Worm (Caenorhabditis elegans) whole organism, L4 larva: ENCODE results near the gene Y82E9BL.12.
A peak's percentile ranks its signal among the peaks of the same experiment; 100 is the strongest.

Experiments used
- D1046.2 ChIP-seq: fragments of 200-800 bp; sonication (Bioruptor generic); IDR thresholded peaks from 2 replicates; pipeline ENCODE4 v1.3.6; 2022; ENCODE audit warnings: missing genetic modification characterization, missing compliant biosample characterization
- F10B5.3 ChIP-seq: sonication (generic microtip); optimal IDR thresholded peaks from 2 replicates; lab custom pipeline; 2016; ENCODE audit warnings: mild to moderate bottlenecking, missing genetic modification characterization, missing compliant biosample characterization
- F26F4.8 ChIP-seq: fragments of 200-800 bp; sonication (Bioruptor generic); conservative IDR thresholded peaks from 2 replicates; pipeline ENCODE4 v1.3.6; 2022; ENCODE audit warnings: missing genetic modification characterization, missing compliant biosample characterization
- F49E8.2 ChIP-seq: sonication (generic microtip); optimal IDR thresholded peaks from 2 replicates; lab custom pipeline; 2016; ENCODE audit warnings: missing compliant biosample characterization, mild to moderate bottlenecking, missing genetic modification characterization, borderline replicate concordance
- T26A8.4 ChIP-seq: fragments of 200-800 bp; sonication (Bioruptor generic); IDR thresholded peaks from 2 replicates; pipeline ENCODE4 v1.3.6; 2022; ENCODE audit warnings: missing genetic modification characterization, missing compliant biosample characterization
- Y105C5A.15 ChIP-seq: fragments of 200-800 bp; sonication (Bioruptor generic); IDR thresholded peaks from 2 replicates; pipeline ENCODE4 v1.3.6; 2022; ENCODE audit warnings: missing genetic modification characterization, missing compliant biosample characterization
- Y48G9A.11 ChIP-seq: fragments of 200-800 bp; sonication (Bioruptor generic); IDR thresholded peaks from 2 replicates; pipeline ENCODE4 v1.3.6; 2022; ENCODE audit warnings: missing genetic modification reagents, missing genetic modification characterization, missing compliant biosample characterization
- aha-1 ChIP-seq: fragments of 150-350 bp; peaks from one replicate; lab custom pipeline; 2014; ENCODE audit warnings: missing biosample characterization, missing genetic modification characterization
- aly-2 ChIP-seq: sonication (generic microtip); optimal IDR thresholded peaks from 2 replicates; lab custom pipeline; 2018; ENCODE audit warnings: missing biosample characterization, missing genetic modification characterization
- arid-1 ChIP-seq: fragments of 200-800 bp; sonication (Bioruptor generic); conservative IDR thresholded peaks from 2 replicates; pipeline ENCODE4 v1.3.6; 2022; ENCODE audit warnings: missing genetic modification reagents, missing genetic modification characterization, missing compliant biosample characterization
- attf-4 ChIP-seq: sonication (generic microtip); optimal IDR thresholded peaks from 3 replicates; lab custom pipeline; 2017; ENCODE audit warnings: missing biosample characterization, missing genetic modification characterization
- ceh-28 ChIP-seq: fragments of 150-350 bp; optimal IDR thresholded peaks from 2 replicates; lab custom pipeline; 2014; ENCODE audit warnings: missing biosample characterization, missing genetic modification reagents, missing genetic modification characterization
- ceh-32 ChIP-seq: sonication (generic microtip); optimal IDR thresholded peaks from 2 replicates; lab custom pipeline; 2016; ENCODE audit warnings: mild to moderate bottlenecking, missing genetic modification characterization, missing compliant biosample characterization; ENCODE audit not compliant: poor library complexity
- ceh-44 ChIP-seq: fragments of 200-800 bp; sonication (Bioruptor generic); IDR thresholded peaks from 2 replicates; pipeline ENCODE4 v1.3.6; 2022; ENCODE audit warnings: missing genetic modification reagents, missing genetic modification characterization, missing compliant biosample characterization
- ceh-62 ChIP-seq: sonication (generic microtip); optimal IDR thresholded peaks from 2 replicates; lab custom pipeline; 2017; ENCODE audit warnings: missing biosample characterization, missing genetic modification characterization
- ceh-82 ChIP-seq: sonication (generic microtip); optimal IDR thresholded peaks from 2 replicates; lab custom pipeline; 2017; ENCODE audit warnings: missing biosample characterization, missing genetic modification characterization
- ces-1 ChIP-seq: fragments of 150-350 bp; sonication (generic microtip); optimal IDR thresholded peaks from 4 replicates; lab custom pipeline; 2014; ENCODE audit warnings: missing biosample characterization, missing genetic modification reagents, missing genetic modification characterization
- cey-2 ChIP-seq: sonication (generic microtip); optimal IDR thresholded peaks from 3 replicates; lab custom pipeline; 2017; ENCODE audit warnings: missing genetic modification characterization, mild to moderate bottlenecking, missing compliant biosample characterization, antibody characterized with exemption, borderline replicate concordance; ENCODE audit not compliant: insufficient read depth
- daf-16 ChIP-seq, 3 experiments: sonication (generic microtip); optimal IDR thresholded peaks; 2 replicates each; lab custom pipeline; 2016 to 2017; ENCODE audit warnings: missing genetic modification characterization in 3 of 3, missing genetic modification reagents in 3 of 3, mild to moderate bottlenecking in 2 of 3, missing compliant biosample characterization in 2 of 3, missing biosample characterization in 1 of 3, moderate library complexity in 1 of 3
- daf-19 ChIP-seq: fragments of 200-800 bp; sonication (Bioruptor generic); conservative IDR thresholded peaks from 2 replicates; pipeline ENCODE4 v1.3.6; 2022; ENCODE audit warnings: missing genetic modification characterization, missing compliant biosample characterization
- dmd-6 ChIP-seq: fragments of 200-800 bp; sonication (Bioruptor generic); IDR thresholded peaks from 2 replicates; pipeline ENCODE4 v1.3.6; 2022; ENCODE audit warnings: missing genetic modification reagents, missing genetic modification characterization, missing compliant biosample characterization
- dmd-8 ChIP-seq: fragments of 200-800 bp; sonication (Bioruptor generic); IDR thresholded peaks from 2 replicates; pipeline ENCODE4 v1.3.6; 2022; ENCODE audit warnings: missing genetic modification characterization, missing compliant biosample characterization
- fkh-10 ChIP-seq: fragments of 150-350 bp; optimal IDR thresholded peaks from 2 replicates; lab custom pipeline; 2014; ENCODE audit warnings: missing biosample characterization, missing genetic modification reagents, missing genetic modification characterization
- hlh-11 ChIP-seq: fragments of 200-800 bp; sonication (Bioruptor generic); optimal IDR thresholded peaks from 2 replicates; lab custom pipeline; 2018; ENCODE audit warnings: mild to moderate bottlenecking, missing genetic modification characterization, missing compliant biosample characterization
- hlh-30 ChIP-seq: sonication (generic microtip); optimal IDR thresholded peaks from 2 replicates; lab custom pipeline; 2017; ENCODE audit warnings: antibody characterized with exemption, mild to moderate bottlenecking, missing genetic modification characterization, missing compliant biosample characterization; ENCODE audit not compliant: insufficient read depth
- hmg-1.1 ChIP-seq: fragments of 200-800 bp; sonication (Bioruptor generic); IDR thresholded peaks from 2 replicates; pipeline ENCODE4 v1.3.6; 2022; ENCODE audit warnings: missing genetic modification reagents, missing genetic modification characterization, missing compliant biosample characterization
- lim-7 ChIP-seq: fragments of 200-800 bp; sonication (Bioruptor generic); IDR thresholded peaks from 2 replicates; pipeline ENCODE4 v1.3.6; 2022; ENCODE audit warnings: missing genetic modification characterization, missing compliant biosample characterization
- lin-15B ChIP-seq: fragments of 150-350 bp; sonication (generic microtip); optimal IDR thresholded peaks from 3 replicates; lab custom pipeline; 2014; ENCODE audit warnings: missing biosample characterization, missing genetic modification characterization
- lin-29 ChIP-seq: fragments of 200-800 bp; sonication (Bioruptor generic); IDR thresholded peaks from 2 replicates; pipeline ENCODE4 v1.3.6; 2022; ENCODE audit warnings: missing genetic modification reagents, missing genetic modification characterization, missing compliant biosample characterization
- lir-3 ChIP-seq: sonication (generic microtip); optimal IDR thresholded peaks from 2 replicates; lab custom pipeline; 2016; ENCODE audit warnings: mild to moderate bottlenecking, missing genetic modification characterization, missing compliant biosample characterization
- lsy-2 ChIP-seq, 2 experiments: fragments of 150-350 bp in 1 of 2; sonication (generic microtip) in 1 of 2; optimal IDR thresholded peaks; 2 replicates each; lab custom pipeline; 2014 to 2017; ENCODE audit warnings: missing biosample characterization in 2 of 2, missing genetic modification characterization in 2 of 2
- madf-9 ChIP-seq: fragments of 200-800 bp; sonication (Bioruptor generic); conservative IDR thresholded peaks from 2 replicates; pipeline ENCODE4 v1.3.6; 2022; ENCODE audit warnings: missing genetic modification reagents, missing genetic modification characterization, missing compliant biosample characterization
- mdt-29 ChIP-seq: fragments of 200-800 bp; sonication (Bioruptor generic); IDR thresholded peaks from 2 replicates; pipeline ENCODE4 v1.3.6; 2022; ENCODE audit warnings: missing genetic modification reagents, missing genetic modification characterization, missing compliant biosample characterization
- mep-1 ChIP-seq: fragments of 150-350 bp; sonication (generic microtip); optimal IDR thresholded peaks from 3 replicates; lab custom pipeline; 2014; ENCODE audit warnings: missing biosample characterization, missing genetic modification characterization
- nhr-11 ChIP-seq: fragments of 150-350 bp; optimal IDR thresholded peaks from 2 replicates; lab custom pipeline; 2014; ENCODE audit warnings: missing biosample characterization, missing genetic modification characterization
- pha-4 ChIP-seq, 2 experiments: fragments of 150-350 bp in 1 of 2; fragments of 200-800 bp in 1 of 2; sonication (Bioruptor generic) in 1 of 2; IDR thresholded peaks in 1 of 2; optimal IDR thresholded peaks in 1 of 2; 2 replicates each; pipeline versions ENCODE4 v1.3.6 to Lab custom; 2014 to 2022; ENCODE audit warnings: missing genetic modification characterization in 2 of 2, missing genetic modification reagents in 2 of 2, missing biosample characterization in 1 of 2, missing compliant biosample characterization in 1 of 2
- php-3 ChIP-seq: fragments of 200-800 bp; sonication (Bioruptor generic); IDR thresholded peaks from 2 replicates; pipeline ENCODE4 v1.3.6; 2022; ENCODE audit warnings: missing genetic modification reagents, missing genetic modification characterization, missing compliant biosample characterization
- rbr-2 ChIP-seq: sonication (generic microtip); optimal IDR thresholded peaks from 2 replicates; lab custom pipeline; 2016; ENCODE audit warnings: missing genotype, missing genetic modification characterization, missing compliant biosample characterization
- sdz-12 ChIP-seq: fragments of 200-800 bp; sonication (Bioruptor generic); optimal IDR thresholded peaks from 2 replicates; lab custom pipeline; 2018; ENCODE audit warnings: mild to moderate bottlenecking, missing genetic modification characterization, missing compliant biosample characterization
- skn-1 ChIP-seq: fragments of 150-350 bp; optimal IDR thresholded peaks from 2 replicates; lab custom pipeline; 2014; ENCODE audit warnings: missing biosample characterization, missing genetic modification characterization
- snpc-4 ChIP-seq: fragments of 150-350 bp; optimal IDR thresholded peaks from 2 replicates; lab custom pipeline; 2014; ENCODE audit warnings: missing biosample characterization, missing genetic modification characterization
- spr-1 ChIP-seq: sonication (generic microtip); optimal IDR thresholded peaks from 2 replicates; lab custom pipeline; 2016; ENCODE audit warnings: mild to moderate bottlenecking, missing genetic modification characterization, missing compliant biosample characterization
- unc-130 ChIP-seq: sonication (generic microtip); optimal IDR thresholded peaks from 2 replicates; lab custom pipeline; 2016; ENCODE audit warnings: missing genetic modification reagents, missing genetic modification characterization, missing compliant biosample characterization
- zag-1 ChIP-seq: fragments of 150-350 bp; optimal IDR thresholded peaks from 2 replicates; lab custom pipeline; 2014; ENCODE audit warnings: missing biosample characterization, missing genetic modification characterization
- zfp-2 ChIP-seq: sonication (generic microtip); optimal IDR thresholded peaks from 2 replicates; lab custom pipeline; 2016; ENCODE audit warnings: mild to moderate bottlenecking, missing genetic modification characterization, missing compliant biosample characterization
- zip-11 ChIP-seq: fragments of 200-800 bp; sonication (Bioruptor generic); IDR thresholded peaks from 2 replicates; pipeline ENCODE4 v1.3.6; 2022; ENCODE audit warnings: missing genetic modification characterization, missing compliant biosample characterization
- ztf-7 ChIP-seq: fragments of 150-350 bp; optimal IDR thresholded peaks from 2 replicates; lab custom pipeline; 2014; ENCODE audit warnings: missing biosample characterization, missing genetic modification characterization

Y82E9BL.12 gene

DNA sequence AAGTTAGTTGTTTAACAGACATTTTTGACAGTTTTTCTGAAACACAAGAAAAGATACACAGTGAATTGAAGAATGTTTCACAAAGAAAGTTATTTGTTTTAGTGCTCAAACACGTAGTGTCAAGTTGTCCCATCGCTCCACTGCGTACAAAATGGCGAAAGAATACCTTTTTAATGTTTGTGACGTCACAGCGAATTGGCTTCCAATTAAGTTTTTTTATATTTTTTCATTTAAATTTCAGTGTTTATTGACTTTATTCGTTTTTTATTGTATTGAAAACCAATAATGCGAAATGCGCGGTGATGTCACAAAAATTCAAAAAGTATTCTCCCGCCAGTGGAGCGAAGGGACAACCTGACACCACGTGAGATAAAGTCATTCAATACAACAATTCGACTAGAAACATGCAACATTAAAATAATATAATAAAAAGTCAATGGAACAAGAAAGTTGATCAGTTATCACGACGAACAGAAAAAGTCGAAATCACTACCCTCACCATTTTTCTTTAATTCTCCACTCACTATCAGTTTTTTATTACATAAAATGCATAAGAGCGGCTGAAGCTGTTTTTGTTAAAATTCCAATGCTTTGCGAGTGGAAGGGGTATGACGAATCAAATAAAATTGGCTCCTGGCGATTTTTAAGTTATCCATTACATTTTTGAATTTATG is 35.2 kb upstream of the Y82E9BL.12 start, which contains the start of gene fbxa-29 (continued):
- TF ChIP-seq spr-1 (no peak), daf-19 (GFP tag; lab: Robert Waterston, UW) (no peak), ces-1 (GFP tag; lab: Kevin White, UChicago) (no peak), Y48G9A.11 (GFP tag; lab: Robert Waterston, UW) (no peak), sdz-12 (GFP tag; lab: Kevin White, UChicago) (no peak), hlh-11 (tag; lab: Kevin White, UChicago) (no peak), lir-3 (tag; lab: Kevin White, UChicago) (no peak), lim-7 (GFP tag; lab: Robert Waterston, UW) (no peak), dmd-6 (0 out of 2 replicates have a peak, but pooled peaks have one; percentile 10), rbr-2 (tag; lab: Kevin White, UChicago) (no peak), madf-9 (no peak), unc-130 (no peak), T26A8.4 (GFP tag; lab: Robert Waterston, UW) (no peak), aly-2 (tag; lab: Kevin White, UChicago) (no peak), zfp-2 (tag; lab: Kevin White, UChicago) (no peak), php-3 (GFP tag; lab: Robert Waterston, UW) (peak; percentile 75; the same call in 1 of the 2 replicates), daf-16 (GFP tag; optimal IDR thresholded peaks at IDR 0.05; lab: Kevin White, UChicago) (no peak), daf-16 (tag; optimal IDR thresholded peaks at IDR 0.05; lab: Kevin White, UChicago) (peak; percentile 51)
- TF ChIP-seq, all 104 proteins: peak for 6

DNA sequence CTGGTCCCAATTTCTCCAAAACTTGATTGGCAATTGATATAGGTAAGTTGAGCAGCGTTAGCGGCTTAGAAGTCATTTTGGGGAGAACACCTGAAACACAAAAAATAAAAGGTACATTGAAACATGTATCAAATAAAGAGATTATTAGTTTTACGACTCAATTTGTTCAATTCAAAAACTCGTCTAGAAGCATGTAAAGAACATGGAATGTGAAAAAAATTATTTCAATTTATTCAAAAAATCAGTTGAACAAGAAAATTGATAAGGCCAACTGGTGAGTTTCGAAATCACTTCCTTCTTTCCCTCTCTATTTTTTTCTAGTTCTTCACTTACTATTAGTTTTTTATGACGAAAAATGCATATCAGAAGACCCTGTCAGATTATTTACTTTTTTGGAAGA is 33.5 kb upstream of the Y82E9BL.12 start, which contains the start of gene fbxa-30:
fbxa-30 (minus strand) TSS at position 101 of the 400 bp plus-strand sequence.
- TF ChIP-seq lin-29 (GFP tag; lab: Robert Waterston, UW) (no peak), hmg-1.1 (GFP tag; lab: Robert Waterston, UW) (no peak), cey-2 (no peak)

DNA sequence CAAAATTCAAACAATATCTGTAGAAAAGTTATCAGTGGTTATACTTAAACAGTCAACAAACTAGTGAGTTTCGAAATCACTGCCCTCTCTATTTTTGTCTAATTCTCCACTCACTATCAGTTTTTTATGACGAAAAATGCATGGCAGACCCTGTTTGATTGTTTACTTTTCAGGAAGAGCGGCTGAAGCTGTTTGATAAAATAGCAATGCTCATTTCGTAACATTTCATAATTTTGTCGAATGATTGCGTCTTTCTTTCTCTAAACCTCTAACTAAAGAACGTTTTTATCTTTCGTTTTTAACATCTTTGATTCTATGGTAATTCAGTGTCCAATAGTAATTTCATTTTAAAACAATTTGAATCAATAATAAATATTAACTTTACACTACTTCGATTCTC is 29.8 kb upstream of the Y82E9BL.12 start:
- TF ChIP-seq hlh-30 (tag; lab: Kevin White, UChicago) (peak; percentile 47), nhr-11 (no peak), F49E8.2 (tag; lab: Kevin White, UChicago) (no peak), ceh-82 (tag; lab: Kevin White, UChicago) (no peak), snpc-4 (tag; lab: Kevin White, UChicago) (no peak), daf-19 (GFP tag; lab: Robert Waterston, UW) (no peak), dmd-8 (GFP tag; lab: Robert Waterston, UW) (no peak), pha-4 (GFP tag; IDR thresholded peaks at IDR 0.05; lab: Robert Waterston, UW) (peak; percentile 61; the same call in 1 of the 2 replicates), pha-4 (tag; optimal IDR thresholded peaks at IDR 0.05; lab: Kevin White, UChicago) (peak; percentile 36), aha-1 (tag; lab: Kevin White, UChicago) (no peak), skn-1 (tag; lab: Kevin White, UChicago) (no peak), ceh-28 (tag; lab: Kevin White, UChicago) (no peak), ceh-44 (GFP tag; lab: Robert Waterston, UW) (no peak), lin-15B (tag; lab: Kevin White, UChicago) (no peak), ceh-32 (tag; lab: Kevin White, UChicago) (no peak), mep-1 (tag; lab: Kevin White, UChicago) (peak; percentile 37), arid-1 (GFP tag; lab: Robert Waterston, UW) (no peak; the same call in 1 of the 2 replicates), F10B5.3 (tag; lab: Kevin White, UChicago) (no peak), ztf-7 (tag; lab: Kevin White, UChicago) (peak; percentile 84), Y105C5A.15 (GFP tag; lab: Robert Waterston, UW) (no peak), fkh-10 (no peak), D1046.2 (GFP tag; lab: Robert Waterston, UW) (no peak), zfp-2 (tag; lab: Kevin White, UChicago) (no peak), ceh-62 (tag; lab: Kevin White, UChicago) (no peak), attf-4 (no peak), F26F4.8 (GFP tag; lab: Robert Waterston, UW) (no peak), spr-1 (no peak), lsy-2 (tag; optimal IDR thresholded peaks at IDR 0.05; lab: Kevin White, UChicago) (peak in 1 of 2 experiments; percentile 49), zag-1 (tag; lab: Kevin White, UChicago) (no peak), mdt-29 (GFP tag; lab: Robert Waterston, UW) (no peak), zip-11 (no peak)
